Fruit fly (Drosophila melanogaster): ENCODE results near the gene CG17928.

DNA sequence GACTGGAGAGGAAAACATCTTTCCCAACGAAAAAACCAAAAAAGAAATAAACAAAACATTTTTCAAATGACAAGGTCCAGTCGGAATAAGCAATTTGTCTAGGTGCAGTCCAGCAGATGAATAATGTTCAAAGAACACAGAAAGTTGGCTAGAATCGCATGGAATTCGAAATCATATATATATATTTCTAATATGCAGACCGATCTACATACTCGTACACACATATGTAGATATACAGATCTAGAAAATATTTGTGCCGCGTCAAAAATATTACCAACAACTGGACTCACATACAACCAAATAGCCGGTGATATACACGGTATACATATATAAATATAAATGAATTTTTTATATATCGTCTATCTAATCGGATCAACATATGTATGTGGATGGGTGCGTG is 48.3 kb downstream of the CG17928 start:
- TF ChIP-seq psq (optimal IDR thresholded peaks at IDR 0.05): no peak
- no peak for TF ChIP-seq pan (optimal IDR thresholded peaks at IDR 0.05)
- TF ChIP-seq usp (GFP tag; optimal IDR thresholded peaks at IDR 0.05): no peak
- TF ChIP-seq CG8478 (optimal IDR thresholded peaks at IDR 0.05): no peak
- no peak for TF ChIP-seq EcR (GFP tag; optimal IDR thresholded peaks at IDR 0.05)
